Fruit fly (Drosophila melanogaster): ENCODE results near the gene CycJ.

Gene CycJ

dm6 chr3L:3450410-3450809 is 15.8 kb upstream of the CycJ start (continued):
- TF ChIP-seq HLH54F (GFP tag; optimal IDR thresholded peaks at IDR 0.05) (no peak), abd-A (tag; optimal IDR thresholded peaks at IDR 0.05) (no peak), CG10959 (GFP tag; IDR thresholded peaks at IDR 0.05) (no peak), ara (GFP tag; IDR thresholded peaks at IDR 0.05) (no peak), Pdp1 (GFP tag; optimal IDR thresholded peaks at IDR 0.05) (peak in 1 of 2 experiments; percentile 48), CG10321 (GFP tag; IDR thresholded peaks at IDR 0.05) (no peak), CG4404 (GFP tag; IDR thresholded peaks at IDR 0.05) (no peak), CG6272 (GFP tag; IDR thresholded peaks at IDR 0.05) (no peak), CG16779 (GFP tag; IDR thresholded peaks at IDR 0.05) (no peak), CG32532 (GFP tag; IDR thresholded peaks at IDR 0.05) (no peak), CG11093 (GFP tag; IDR thresholded peaks at IDR 0.05) (no peak), CG43689 (GFP tag; IDR thresholded peaks at IDR 0.05) (no peak), bsh (GFP tag; optimal IDR thresholded peaks at IDR 0.05) (peak in 1 of 2 experiments; percentile 54), exex (tag; optimal IDR thresholded peaks at IDR 0.05) (no peak), CG17328 (GFP tag; IDR thresholded peaks at IDR 0.05) (peak; percentile 8; the same call in 1 of the 2 replicates), psq (GFP tag; optimal IDR thresholded peaks at IDR 0.05) (no peak), CG11456 (GFP tag; IDR thresholded peaks at IDR 0.05) (no peak), croc (GFP tag; conservative IDR thresholded peaks at IDR 0.05) (no peak), hth (optimal IDR thresholded peaks at IDR 0.05) (no peak), CG9437 (GFP tag; optimal IDR thresholded peaks at IDR 0.05) (peak; percentile 25), scrt (GFP tag; optimal IDR thresholded peaks at IDR 0.05) (no peak), CG2129 (GFP tag; IDR thresholded peaks at IDR 0.05; ENCODE audit: partially characterized antibody) (no peak), CG11560 (tag; IDR thresholded peaks at IDR 0.05) (no peak), CG10267 (tag; optimal IDR thresholded peaks at IDR 0.05) (peak; percentile 34), ap (GFP tag; IDR thresholded peaks at IDR 0.05) (no peak), vnd (GFP tag; IDR thresholded peaks at IDR 0.05; ENCODE audit: partially characterized antibody) (no peak), danr (GFP tag; IDR thresholded peaks at IDR 0.05) (no peak), Dip3 (GFP tag; optimal IDR thresholded peaks at IDR 0.05) (no peak), Fer1 (GFP tag; optimal IDR thresholded peaks at IDR 0.05) (no peak), CG34422 (GFP tag; IDR thresholded peaks at IDR 0.05) (no peak), da (GFP tag; optimal IDR thresholded peaks at IDR 0.05) (no peak), nerfin-2 (GFP tag; IDR thresholded peaks at IDR 0.05; ENCODE audit: partially characterized antibody) (no peak), kni (GFP tag; optimal IDR thresholded peaks at IDR 0.05) (no peak), CG6683 (GFP tag; optimal IDR thresholded peaks at IDR 0.05) (no peak), dmrt99B (tag; optimal IDR thresholded peaks at IDR 0.05) (peak; percentile 29), zen2 (GFP tag; IDR thresholded peaks at IDR 0.05; ENCODE audit: partially characterized antibody) (no peak), unc-4 (GFP tag; IDR thresholded peaks at IDR 0.05; ENCODE audit: partially characterized antibody) (no peak), BEAF-32 (GFP tag; optimal IDR thresholded peaks at IDR 0.05) (no peak), maf-S (GFP tag; optimal IDR thresholded peaks at IDR 0.05) (no peak)

dm6 chr3L:3451774-3452173 is 14.5 kb upstream of the CycJ start:
- TF ChIP-seq sr (GFP tag; IDR thresholded peaks at IDR 0.05) (no peak), CG11560 (tag; IDR thresholded peaks at IDR 0.05) (0 out of 3 replicates have a peak, but pooled peaks have one; percentile 18), CG14965 (GFP tag; optimal IDR thresholded peaks at IDR 0.05; ENCODE audit: borderline replicate concordance) (no peak), Ets65A (GFP tag) (peak; percentile 62), klu (GFP tag; IDR thresholded peaks at IDR 0.05) (0 out of 2 replicates have a peak, but pooled peaks have one; percentile 10), CG14667 (GFP tag; IDR thresholded peaks at IDR 0.05) (no peak), Dref (GFP tag; IDR thresholded peaks at IDR 0.05) (no peak), CG9817 (tag; optimal IDR thresholded peaks at IDR 0.05) (no peak), Med (GFP tag) (peak; percentile 62), MBD-R2 (GFP tag; IDR thresholded peaks at IDR 0.05) (0 out of 2 replicates have a peak, but pooled peaks have one; percentile 19), al (GFP tag; IDR thresholded peaks at IDR 0.05) (no peak)
